Worm (Caenorhabditis elegans) whole organism, L4 larva: Measurements from ENCODE around the gene vps-2.

Source experiments
- ama-1 ChIP-seq: fragments of 150-350 bp; optimal IDR thresholded peaks from 2 replicates; lab custom pipeline; 2014; ENCODE audit warnings: inconsistent platforms, mixed read lengths
- ceh-28 ChIP-seq: fragments of 150-350 bp; optimal IDR thresholded peaks from 2 replicates; lab custom pipeline; 2014; ENCODE audit warnings: missing biosample characterization, missing genetic modification reagents, missing genetic modification characterization
- lin-13 ChIP-seq: fragments of 150-350 bp; optimal IDR thresholded peaks from 2 replicates; lab custom pipeline; 2014; ENCODE audit warnings: missing biosample characterization, missing genetic modification reagents, missing genetic modification characterization
- rbr-2 ChIP-seq: sonication (generic microtip); optimal IDR thresholded peaks from 2 replicates; lab custom pipeline; 2016; ENCODE audit warnings: missing genotype, missing genetic modification characterization, missing compliant biosample characterization
- saeg-2 ChIP-seq: fragments of 200-800 bp; sonication (Bioruptor generic); IDR thresholded peaks from 2 replicates; pipeline ENCODE4 v1.3.6; 2022; ENCODE audit warnings: missing genetic modification reagents, missing genetic modification characterization, missing compliant biosample characterization
- unc-62 ChIP-seq, 3 experiments: fragments of 150-350 bp in 1 of 3; sonication (generic microtip); optimal IDR thresholded peaks in 2 of 3; peaks in 1 of 3; 1 replicate in 1 of 3; 2 replicates in 2 of 3; lab custom pipeline; 2014 to 2017; ENCODE audit warnings: missing biosample characterization in 3 of 3, missing genetic modification characterization in 3 of 3, missing genetic modification reagents in 3 of 3, missing genotype in 1 of 3
- ztf-11 ChIP-seq: fragments of 150-350 bp; optimal IDR thresholded peaks from 2 replicates; lab custom pipeline; 2014; ENCODE audit warnings: missing biosample characterization, missing genetic modification characterization

DNA sequence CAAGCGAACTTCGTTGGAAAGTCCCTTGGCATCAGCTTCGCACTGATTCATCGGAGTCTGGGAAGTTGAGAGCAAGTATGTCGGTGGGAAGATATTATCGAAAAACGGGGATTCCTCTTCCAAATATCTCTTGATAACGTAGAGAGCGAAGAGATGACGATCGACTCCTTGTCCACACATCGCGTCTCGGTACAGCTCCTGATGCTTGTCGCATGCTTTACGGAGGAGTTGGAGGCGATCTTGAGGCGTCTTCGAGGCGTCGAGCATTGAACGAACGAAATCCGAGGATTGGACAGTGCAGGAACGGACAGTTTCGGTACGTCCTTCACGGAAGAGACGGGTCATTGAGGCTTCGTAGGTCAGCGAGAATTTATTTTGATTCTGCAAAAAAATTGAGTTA lies 21.5 kb upstream of the vps-2 start:
- TF ChIP-seq ztf-11 (no peak), saeg-2 (GFP tag; lab: Robert Waterston, UW) (no peak), ceh-28 (tag; lab: Kevin White, UChicago) (no peak), lin-13 (no peak), ama-1 (lab: Kevin White, UChicago) (no peak), rbr-2 (tag; lab: Kevin White, UChicago) (no peak), unc-62 (GFP tag; optimal IDR thresholded peaks at IDR 0.05 in 1 of 2; lab: Kevin White, UChicago) (no peak), unc-62 (tag; optimal IDR thresholded peaks at IDR 0.05; lab: Kevin White, UChicago) (no peak)
